Fruit fly (Drosophila melanogaster): ENCODE measurements around the gene CG16721.
A peak's percentile ranks its signal among the peaks of the same experiment; 100 is the strongest.

Gene CG16721

dm6 chrX:5924378-5924777 is 44.7 kb downstream of the CG16721 start (continued):
- TF ChIP-seq Oli (tag; optimal IDR thresholded peaks at IDR 0.05), result peak; percentile 34
- TF ChIP-seq gsb-n (tag; optimal IDR thresholded peaks at IDR 0.05), result peak; percentile 2
- peak; percentile 47 for TF ChIP-seq phol (tag; optimal IDR thresholded peaks at IDR 0.05)
- peak; percentile 29 for TF ChIP-seq lab (GFP tag; optimal IDR thresholded peaks at IDR 0.05)
- TF ChIP-seq hbn (GFP tag; IDR thresholded peaks at IDR 0.05; ENCODE audit: partially characterized antibody), result no peak
- peak; percentile 5 for TF ChIP-seq Fer3 (tag; optimal IDR thresholded peaks at IDR 0.05)
- TF ChIP-seq CG7357 (GFP tag; IDR thresholded peaks at IDR 0.05), result 0 out of 3 replicates have a peak, but pooled peaks have one; percentile 29
- no peak for TF ChIP-seq psq (GFP tag; optimal IDR thresholded peaks at IDR 0.05)
- no peak for TF ChIP-seq B-H2 (GFP tag; optimal IDR thresholded peaks at IDR 0.05)
- peak; percentile 10 for TF ChIP-seq bab2 (GFP tag; optimal IDR thresholded peaks at IDR 0.05)
- TF ChIP-seq CG12104 (GFP tag; optimal IDR thresholded peaks at IDR 0.05), result peak; percentile 12
- no peak for TF ChIP-seq Spps (tag; optimal IDR thresholded peaks at IDR 0.05)
- peak; percentile 70 for TF ChIP-seq sens (GFP tag)
- no peak for TF ChIP-seq CG7372 (GFP tag; IDR thresholded peaks at IDR 0.05)
- no peak for TF ChIP-seq CG18764 (GFP tag; optimal IDR thresholded peaks at IDR 0.05)
- TF ChIP-seq CG31441 (GFP tag; IDR thresholded peaks at IDR 0.05), result peak; percentile 28; the same call in 1 of the 2 replicates
- peak; percentile 53; the same call in 1 of the 2 replicates for TF ChIP-seq Drgx (GFP tag; IDR thresholded peaks at IDR 0.05)
- no peak for TF ChIP-seq CG12236 (GFP tag; optimal IDR thresholded peaks at IDR 0.05)
- TF ChIP-seq CG2678 (tag; optimal IDR thresholded peaks at IDR 0.05), result peak; percentile 50
- peak; percentile 32 for TF ChIP-seq CG18262 (tag; optimal IDR thresholded peaks at IDR 0.05)
- TF ChIP-seq gsb (GFP tag; IDR thresholded peaks at IDR 0.05), result no peak
- peak; percentile 32 for TF ChIP-seq CG4820 (GFP tag; optimal IDR thresholded peaks at IDR 0.05)
- TF ChIP-seq vvl (GFP tag; IDR thresholded peaks at IDR 0.05), result peak; percentile 63; the same call in 1 of the 2 replicates
- no peak for TF ChIP-seq caup (GFP tag; optimal IDR thresholded peaks at IDR 0.05; ENCODE audit: severe bottlenecking)
- peak; percentile 38 for TF ChIP-seq CG7839 (tag; optimal IDR thresholded peaks at IDR 0.05)
- peak; percentile 27 for TF ChIP-seq CG12391 (tag; optimal IDR thresholded peaks at IDR 0.05)
- no peak for TF ChIP-seq HLH54F (GFP tag; optimal IDR thresholded peaks at IDR 0.05)
- TF ChIP-seq slbo (GFP tag; IDR thresholded peaks at IDR 0.05), result peak; percentile 33; the same call in 1 of the 2 replicates
- peak; percentile 2 for TF ChIP-seq Hmr (GFP tag; optimal IDR thresholded peaks at IDR 0.05)

dm6 chrX:5925793-5926418 is 46.2 kb downstream of the CG16721 start:
- TF ChIP-seq CG4404 (GFP tag; IDR thresholded peaks at IDR 0.05) (no peak), onecut (GFP tag; IDR thresholded peaks at IDR 0.05) (0 out of 2 replicates have a peak, but pooled peaks have one; percentile 14), row (GFP tag; IDR thresholded peaks at IDR 0.05) (peak; percentile 48), Drgx (GFP tag; IDR thresholded peaks at IDR 0.05) (peak; percentile 85), CG4360 (GFP tag; IDR thresholded peaks at IDR 0.05) (0 out of 2 replicates have a peak, but pooled peaks have one; percentile 22), tgo (GFP tag; IDR thresholded peaks at IDR 0.05) (peak; percentile 19; the same call in 1 of the 3 replicates), unc-4 (GFP tag; IDR thresholded peaks at IDR 0.05; ENCODE audit: partially characterized antibody) (no peak), ttk (GFP tag; IDR thresholded peaks at IDR 0.05) (no peak), CG6813 (GFP tag; optimal IDR thresholded peaks at IDR 0.05) (no peak), CG12219 (GFP tag; optimal IDR thresholded peaks at IDR 0.05) (peak; percentile 18), CG17385 (GFP tag; optimal IDR thresholded peaks at IDR 0.05) (peak; percentile 23), CG10979 (tag; optimal IDR thresholded peaks at IDR 0.05) (peak; percentile 36), Ssrp (tag; optimal IDR thresholded peaks at IDR 0.05) (peak; percentile 40), Med (GFP tag) (peak; percentile 61), CG11504 (tag; optimal IDR thresholded peaks at IDR 0.05) (peak; percentile 28), CG32772 (GFP tag; IDR thresholded peaks at IDR 0.05) (0 out of 2 replicates have a peak, but pooled peaks have one; percentile 11), CG6689 (GFP tag; IDR thresholded peaks at IDR 0.05) (peak; percentile 30), CG10366 (GFP tag; IDR thresholded peaks at IDR 0.05) (no peak), CG14710 (tag; optimal IDR thresholded peaks at IDR 0.05) (peak; percentile 6), HLH3B (GFP tag; IDR thresholded peaks at IDR 0.05) (peak; percentile 43), CG17359 (tag; optimal IDR thresholded peaks at IDR 0.05) (peak; percentile 1), nom (GFP tag; optimal IDR thresholded peaks at IDR 0.05) (peak; percentile 59)
